Worm (Caenorhabditis elegans): ENCODE data around the gene gsto-1.
"Not testable (repeated sequence)": the region's sequence is repeated elsewhere in the genome, so short reads cannot be mapped to it uniquely, and the experiment has no call there.

- TF ChIP-seq ama-1 (optimal IDR thresholded peaks at IDR 0.05); sma-9 (GFP tag; optimal IDR thresholded peaks at IDR 0.05); sma-9 (tag; optimal IDR thresholded peaks at IDR 0.05); skn-1 (tag; optimal IDR thresholded peaks at IDR 0.05); snpc-4 (tag; optimal IDR thresholded peaks at IDR 0.05): not testable (repeated sequence)
These were observed 17.5 kb upstream of the gsto-1 start, which contains the start of gene F54H12.2 for ce11 chrIII:7964281-7964680.

Data from whole organism, L2 larva.